Worm (Caenorhabditis elegans) whole organism, L2 larva: Measurements from ENCODE around the gene Y2H9A.4.

Experiments used
- C34F6.9 ChIP-seq: fragments of 150-350 bp; optimal IDR thresholded peaks from 2 replicates; lab custom pipeline; 2014; ENCODE audit warnings: missing biosample characterization, missing genetic modification characterization
- F13H6.1 ChIP-seq: sonication (generic microtip); optimal IDR thresholded peaks from 2 replicates; lab custom pipeline; 2016; ENCODE audit warnings: missing genetic modification characterization, missing compliant biosample characterization
- R02D3.7 ChIP-seq: fragments of 150-350 bp; optimal IDR thresholded peaks from 2 replicates; lab custom pipeline; 2014; ENCODE audit warnings: missing biosample characterization, missing genetic modification characterization
- Y55F3AM.14 ChIP-seq: fragments of 200-800 bp; sonication (Bioruptor generic); optimal IDR thresholded peaks from 2 replicates; lab custom pipeline; 2018; ENCODE audit warnings: mild to moderate bottlenecking, missing genetic modification characterization, missing compliant biosample characterization
- ZK546.5 ChIP-seq: sonication (generic microtip); optimal IDR thresholded peaks from 2 replicates; lab custom pipeline; 2017; ENCODE audit warnings: missing biosample characterization, missing genetic modification characterization
- alr-1 ChIP-seq: fragments of 150-350 bp; optimal IDR thresholded peaks from 2 replicates; lab custom pipeline; 2014; ENCODE audit warnings: missing biosample characterization, missing genetic modification characterization
- aly-2 ChIP-seq: fragments of 150-350 bp; optimal IDR thresholded peaks from 2 replicates; lab custom pipeline; 2014; ENCODE audit warnings: missing biosample characterization, missing genetic modification characterization
- ama-1 ChIP-seq: fragments of 150-350 bp; optimal IDR thresholded peaks from 2 replicates; lab custom pipeline; 2018; ENCODE audit warnings: inconsistent platforms
- blmp-1 ChIP-seq: sonication (generic microtip); optimal IDR thresholded peaks from 2 replicates; lab custom pipeline; 2017; ENCODE audit warnings: missing genetic modification characterization, mild to moderate bottlenecking, missing compliant biosample characterization, antibody characterized with exemption, moderate library complexity; ENCODE audit not compliant: insufficient read depth
- ceh-16 ChIP-seq: fragments of 150-350 bp; optimal IDR thresholded peaks from 2 replicates; lab custom pipeline; 2014; ENCODE audit warnings: missing biosample characterization, missing genetic modification characterization
- ceh-82 ChIP-seq: fragments of 150-350 bp; optimal IDR thresholded peaks from 2 replicates; lab custom pipeline; 2014; ENCODE audit warnings: missing biosample characterization, missing genetic modification characterization
- crh-2 ChIP-seq: sonication (generic microtip); optimal IDR thresholded peaks from 2 replicates; lab custom pipeline; 2017; ENCODE audit warnings: missing biosample characterization, missing genetic modification characterization
- elt-1 ChIP-seq: fragments of 150-350 bp; optimal IDR thresholded peaks from 2 replicates; lab custom pipeline; 2014; ENCODE audit warnings: missing biosample characterization, missing genetic modification characterization
- fos-1 ChIP-seq: fragments of 150-350 bp; optimal IDR thresholded peaks from 2 replicates; lab custom pipeline; 2014; ENCODE audit warnings: missing biosample characterization, missing genetic modification characterization
- gmeb-1 ChIP-seq: fragments of 150-350 bp; optimal IDR thresholded peaks from 2 replicates; lab custom pipeline; 2014; ENCODE audit warnings: missing biosample characterization, missing genetic modification characterization
- lin-11 ChIP-seq: fragments of 150-350 bp; sonication (generic microtip); optimal IDR thresholded peaks from 2 replicates; lab custom pipeline; 2014; ENCODE audit warnings: missing biosample characterization, missing genetic modification characterization, inconsistent platforms, mixed read lengths
- lin-13 ChIP-seq: fragments of 150-350 bp; optimal IDR thresholded peaks from 2 replicates; lab custom pipeline; 2014; ENCODE audit warnings: missing biosample characterization, missing genetic modification reagents, missing genetic modification characterization
- lin-39 ChIP-seq: fragments of 150-350 bp; optimal IDR thresholded peaks from 2 replicates; lab custom pipeline; 2014; ENCODE audit warnings: missing biosample characterization, missing genetic modification reagents, missing genetic modification characterization
- lsy-2 ChIP-seq, 2 experiments: fragments of 150-350 bp in 1 of 2; sonication (generic microtip) in 1 of 2; optimal IDR thresholded peaks; 2 replicates each; lab custom pipeline; 2014 to 2017; ENCODE audit warnings: missing biosample characterization in 2 of 2, missing genetic modification characterization in 2 of 2
- mab-5 ChIP-seq: fragments of 150-350 bp; optimal IDR thresholded peaks from 2 replicates; lab custom pipeline; 2014; ENCODE audit warnings: missing biosample characterization, missing genetic modification characterization
- mbf-1 ChIP-seq: sonication (generic microtip); optimal IDR thresholded peaks from 2 replicates; lab custom pipeline; 2017; ENCODE audit warnings: missing biosample characterization, missing genetic modification characterization
- nhr-11 ChIP-seq: fragments of 150-350 bp; optimal IDR thresholded peaks from 2 replicates; lab custom pipeline; 2014; ENCODE audit warnings: missing biosample characterization, missing genetic modification characterization
- nhr-12 ChIP-seq: fragments of 150-350 bp; optimal IDR thresholded peaks from 2 replicates; lab custom pipeline; 2014; ENCODE audit warnings: missing biosample characterization, missing genetic modification characterization
- nhr-129 ChIP-seq: fragments of 150-350 bp; optimal IDR thresholded peaks from 2 replicates; lab custom pipeline; 2014; ENCODE audit warnings: missing biosample characterization, missing genetic modification characterization
- nhr-21 ChIP-seq: fragments of 150-350 bp; optimal IDR thresholded peaks from 2 replicates; lab custom pipeline; 2014; ENCODE audit warnings: missing biosample characterization, missing genetic modification characterization
- nhr-23 ChIP-seq: fragments of 150-350 bp; optimal IDR thresholded peaks from 2 replicates; lab custom pipeline; 2014; ENCODE audit warnings: missing biosample characterization, missing genetic modification reagents, missing genetic modification characterization
- nhr-77 ChIP-seq: fragments of 150-350 bp; optimal IDR thresholded peaks from 2 replicates; lab custom pipeline; 2014; ENCODE audit warnings: missing biosample characterization, missing genetic modification characterization
- sem-4 ChIP-seq: fragments of 150-350 bp; optimal IDR thresholded peaks from 2 replicates; lab custom pipeline; 2014; ENCODE audit warnings: missing biosample characterization, missing genetic modification reagents, missing genetic modification characterization
- skn-1 ChIP-seq: sonication (generic microtip); optimal IDR thresholded peaks from 2 replicates; lab custom pipeline; 2017; ENCODE audit warnings: missing biosample characterization, missing genetic modification characterization
- sma-3 ChIP-seq: sonication (generic microtip); optimal IDR thresholded peaks from 2 replicates; lab custom pipeline; 2016; ENCODE audit warnings: missing genetic modification reagents, missing genetic modification characterization, missing compliant biosample characterization
- snpc-4 ChIP-seq: fragments of 150-350 bp; optimal IDR thresholded peaks from 2 replicates; lab custom pipeline; 2014; ENCODE audit warnings: missing biosample characterization, missing genetic modification characterization
- unc-39 ChIP-seq: fragments of 150-350 bp; optimal IDR thresholded peaks from 2 replicates; lab custom pipeline; 2014; ENCODE audit warnings: missing biosample characterization, missing genetic modification characterization
- unc-55 ChIP-seq: fragments of 150-350 bp; sonication (generic microtip); optimal IDR thresholded peaks from 3 replicates; lab custom pipeline; 2014; ENCODE audit warnings: missing biosample characterization, missing genetic modification reagents, missing genetic modification characterization
- unc-62 ChIP-seq: fragments of 150-350 bp; optimal IDR thresholded peaks from 2 replicates; lab custom pipeline; 2014; ENCODE audit warnings: missing biosample characterization, missing genetic modification reagents, missing genetic modification characterization
- zag-1 ChIP-seq: fragments of 150-350 bp; optimal IDR thresholded peaks from 2 replicates; lab custom pipeline; 2014; ENCODE audit warnings: missing biosample characterization, missing genetic modification characterization
- ztf-1 ChIP-seq: fragments of 200-800 bp; sonication (Bioruptor generic); conservative IDR thresholded peaks from 2 replicates; pipeline ENCODE4 v1.3.6; 2022; ENCODE audit warnings: missing genetic modification characterization, missing compliant biosample characterization

The Y2H9A.4 gene

ce11 chrV:13473467-13473866 is 27.8 kb downstream of the Y2H9A.4 start, which contains the start of gene T10G3.1:
TSS of gene T10G3.1 (minus strand) at chrV:13473679.
- TF ChIP-seq nhr-129 (tag; lab: Kevin White, UChicago) (peak; percentile 62), lsy-2 (tag; optimal IDR thresholded peaks at IDR 0.05; lab: Kevin White, UChicago) (peak in 1 of 2 experiments; percentile 27), mab-5 (tag; lab: Kevin White, UChicago) (peak; percentile 8), nhr-21 (tag; lab: Kevin White, UChicago) (no peak)

ce11 chrV:13476350-13476749 is 30.7 kb downstream of the Y2H9A.4 start, which contains the start of gene T10G3.8:
TSS of gene T10G3.8 (minus strand) at chrV:13476450.
- TF ChIP-seq gmeb-1 (tag; lab: Kevin White, UChicago) (no peak), lin-13 (no peak), alr-1 (tag; lab: Kevin White, UChicago) (no peak), nhr-129 (tag; lab: Kevin White, UChicago) (no peak), nhr-11 (tag; lab: Kevin White, UChicago) (no peak), unc-55 (no peak), sma-3 (GFP tag; lab: Kevin White, UChicago) (no peak), zag-1 (tag; lab: Kevin White, UChicago) (no peak), fos-1 (no peak), ceh-16 (tag; lab: Kevin White, UChicago) (no peak), C34F6.9 (no peak), snpc-4 (no peak), Y55F3AM.14 (GFP tag; lab: Kevin White, UChicago) (no peak), lin-39 (tag; lab: Kevin White, UChicago) (no peak), R02D3.7 (tag; lab: Kevin White, UChicago) (no peak), ztf-1 (GFP tag; lab: Robert Waterston, UW) (no peak), lsy-2 (tag; optimal IDR thresholded peaks at IDR 0.05; lab: Kevin White, UChicago) (no peak), mab-5 (tag; lab: Kevin White, UChicago) (no peak)

ce11 chrV:13479766-13480165 is 34.1 kb downstream of the Y2H9A.4 start, which contains the start of gene T10G3.2:
TSS of gene T10G3.2 (minus strand) at chrV:13479866.
- TF ChIP-seq nhr-11 (tag; lab: Kevin White, UChicago) = no peak
- no peak for TF ChIP-seq aly-2 (tag; lab: Kevin White, UChicago)
- no peak for TF ChIP-seq blmp-1 (tag; lab: Kevin White, UChicago)
- no peak for TF ChIP-seq unc-62 (GFP tag; lab: Kevin White, UChicago)
- TF ChIP-seq ZK546.5 (tag; lab: Kevin White, UChicago) = no peak
- no peak for TF ChIP-seq mbf-1 (tag; lab: Kevin White, UChicago)
- no peak for TF ChIP-seq nhr-129 (tag; lab: Kevin White, UChicago)
- TF ChIP-seq zag-1 (tag; lab: Kevin White, UChicago) = no peak
- TF ChIP-seq ceh-82 (tag; lab: Kevin White, UChicago) = no peak
- TF ChIP-seq unc-39 (tag; lab: Kevin White, UChicago) = no peak
- no peak for TF ChIP-seq lin-39 (tag; lab: Kevin White, UChicago)
- no peak for TF ChIP-seq ztf-1 (GFP tag; lab: Robert Waterston, UW)
- TF ChIP-seq crh-2 (tag; lab: Kevin White, UChicago) = no peak
- no peak for TF ChIP-seq nhr-21 (tag; lab: Kevin White, UChicago)

- TF ChIP-seq sem-4 (tag; lab: Kevin White, UChicago) (no peak), C34F6.9 (no peak), nhr-12 (no peak), unc-55 (no peak), nhr-23 (tag; lab: Kevin White, UChicago) (no peak), lin-39 (tag; lab: Kevin White, UChicago) (no peak), skn-1 (tag; lab: Kevin White, UChicago) (no peak), blmp-1 (tag; lab: Kevin White, UChicago) (no peak), F13H6.1 (no peak), alr-1 (tag; lab: Kevin White, UChicago) (no peak), ama-1 (lab: Kevin White, UChicago) (no peak), sma-3 (GFP tag; lab: Kevin White, UChicago) (no peak), elt-1 (no peak), lin-11 (no peak), ceh-82 (tag; lab: Kevin White, UChicago) (no peak), gmeb-1 (tag; lab: Kevin White, UChicago) (no peak), lin-13 (no peak), nhr-77 (tag; lab: Kevin White, UChicago) (no peak), ztf-1 (GFP tag; lab: Robert Waterston, UW) (no peak)
These were observed 38.6 kb downstream of the Y2H9A.4 start, which contains the start of gene T10G3.4 for ce11 chrV:13484339-13484738. TSS of gene T10G3.4 (minus strand) at chrV:13484439.
